Worm (Caenorhabditis elegans): ENCODE measurements around the gene cwf-19L2.
"Not testable (repeated sequence)": the region's sequence is repeated elsewhere in the genome, so short reads cannot be mapped to it uniquely, and the experiment has no call there.

cwf-19L2 gene

ce11 chrIII:7329155-7329732 is 35.8 kb downstream of the cwf-19L2 start, which contains the start of gene lab-2 (continued):
- TF ChIP-seq let-526 (GFP tag; IDR thresholded peaks at IDR 0.05) (0 out of 2 replicates have a peak, but pooled peaks have one; percentile 9), egrh-3 (GFP tag; IDR thresholded peaks at IDR 0.05) (no peak), pbrm-1 (GFP tag; IDR thresholded peaks at IDR 0.05) (no peak), T26A5.8 (tag; optimal IDR thresholded peaks at IDR 0.05) (no peak), somi-1 (GFP tag; optimal IDR thresholded peaks at IDR 0.05) (no peak), F22D6.2 (tag; optimal IDR thresholded peaks at IDR 0.05) (no peak), dpff-1 (tag; optimal IDR thresholded peaks at IDR 0.05) (peak; percentile 40), ceh-27 (GFP tag; optimal IDR thresholded peaks at IDR 0.05) (no peak)

ce11 chrIII:7331671-7332070 is 38.2 kb downstream of the cwf-19L2 start:
- TF ChIP-seq F49E8.2 (tag; optimal IDR thresholded peaks at IDR 0.05; ENCODE audit: insufficient read depth) (no peak), sdz-38 (tag; optimal IDR thresholded peaks at IDR 0.05) (no peak), snpc-3.4 (tag; optimal IDR thresholded peaks at IDR 0.05) (no peak), K11D2.4 (GFP tag; IDR thresholded peaks at IDR 0.05) (no peak), snpc-1.3 (tag; optimal IDR thresholded peaks at IDR 0.05; ENCODE audit: insufficient read depth) (no peak), lin-40 (tag; optimal IDR thresholded peaks at IDR 0.05) (no peak), dpff-1 (tag; optimal IDR thresholded peaks at IDR 0.05) (no peak), lag-1 (GFP tag; IDR thresholded peaks at IDR 0.05) (no peak), hmg-20 (GFP tag; IDR thresholded peaks at IDR 0.05) (no peak), pha-4 (tag; optimal IDR thresholded peaks at IDR 0.05) (no peak), lir-1 (GFP tag; conservative IDR thresholded peaks at IDR 0.05) (no peak), attf-3 (GFP tag; conservative IDR thresholded peaks at IDR 0.05) (no peak), efl-1 (GFP tag; optimal IDR thresholded peaks at IDR 0.05) (no peak)

- 0 out of 2 replicates have a peak, but pooled peaks have one; percentile 12 for TF ChIP-seq pbrm-1 (GFP tag; IDR thresholded peaks at IDR 0.05)
- TF ChIP-seq Y53G8AR.9 (GFP tag; conservative IDR thresholded peaks at IDR 0.05) = peak; percentile 48; the same call in 1 of the 2 replicates
- TF ChIP-seq nhr-80 (tag; optimal IDR thresholded peaks at IDR 0.05) = peak; percentile 21
- 0 out of 2 replicates have a peak, but pooled peaks have one; percentile 47 for TF ChIP-seq Y95B8A.8 (GFP tag; IDR thresholded peaks at IDR 0.05)
- TF ChIP-seq ekl-4 (GFP tag; IDR thresholded peaks at IDR 0.05) = 0 out of 2 replicates have a peak, but pooled peaks have one; percentile 31
- TF ChIP-seq snpc-1.1 (tag; optimal IDR thresholded peaks at IDR 0.05; ENCODE audit: insufficient read depth) = peak; percentile 19
- TF ChIP-seq snpc-4 (GFP tag; optimal IDR thresholded peaks at IDR 0.05) = not testable (repeated sequence)
- TF ChIP-seq snpc-4 (tag; optimal IDR thresholded peaks at IDR 0.05) = peak in 3 of 4 experiments; percentile 52 to 71 (median 69)
- TF ChIP-seq mcd-1 (GFP tag; IDR thresholded peaks at IDR 0.05) = peak; percentile 31; the same call in 1 of the 2 replicates
- peak; percentile 23; the same call in 1 of the 2 replicates for TF ChIP-seq attf-6 (GFP tag; IDR thresholded peaks at IDR 0.05)
- TF ChIP-seq cebp-1 (GFP tag; IDR thresholded peaks at IDR 0.05) = peak; percentile 66; the same call in 1 of the 2 replicates
- TF ChIP-seq cebp-1 (tag; optimal IDR thresholded peaks at IDR 0.05) = peak; percentile 83
- peak; percentile 76 for TF ChIP-seq hmg-1.2 (GFP tag; IDR thresholded peaks at IDR 0.05)
- peak; percentile 44; the same call in 1 of the 2 replicates for TF ChIP-seq nfyb-1 (GFP tag; IDR thresholded peaks at IDR 0.05)
These were observed 40.6 kb downstream of the cwf-19L2 start for ce11 chrIII:7333906-7334531.

All from whole organism, young adult.